Worm (Caenorhabditis elegans) whole organism, L1 larva: ENCODE measurements around the gene clec-34.
A peak's percentile ranks its signal among the peaks of the same experiment; 100 is the strongest.

ENCODE experiments used
- ama-1 ChIP-seq: fragments of 150-350 bp; optimal IDR thresholded peaks from 2 replicates; lab custom pipeline; 2014
- ceh-63 ChIP-seq: fragments of 200-800 bp; sonication (Bioruptor generic); optimal IDR thresholded peaks from 2 replicates; lab custom pipeline; 2018; ENCODE audit warnings: mild to moderate bottlenecking, missing genetic modification characterization, missing compliant biosample characterization
- ceh-8 ChIP-seq: fragments of 200-800 bp; sonication (Bioruptor generic); optimal IDR thresholded peaks from 2 replicates; lab custom pipeline; 2018; ENCODE audit warnings: mild to moderate bottlenecking, missing genetic modification characterization, moderate library complexity, missing compliant biosample characterization
- ceh-82 ChIP-seq, 3 experiments: fragments of 150-350 bp in 1 of 3; sonication (generic microtip) in 2 of 3; optimal IDR thresholded peaks; 2 replicates each; lab custom pipeline; 2014 to 2017; ENCODE audit warnings: missing biosample characterization in 3 of 3, missing genetic modification characterization in 3 of 3
- ceh-90 ChIP-seq: sonication (generic microtip); optimal IDR thresholded peaks from 2 replicates; lab custom pipeline; 2016; ENCODE audit warnings: missing genetic modification characterization, missing compliant biosample characterization
- efl-1 ChIP-seq, 4 experiments: fragments of 150-350 bp; optimal IDR thresholded peaks in 3 of 4; peaks in 1 of 4; 1 replicate in 1 of 4; 2 replicates in 3 of 4; lab custom pipeline; 2014; ENCODE audit warnings: missing biosample characterization in 2 of 4, missing genetic modification characterization in 2 of 4, missing genetic modification reagents in 2 of 4
- efl-3 ChIP-seq: fragments of 200-800 bp; sonication (Bioruptor generic); optimal IDR thresholded peaks from 2 replicates; lab custom pipeline; 2018; ENCODE audit warnings: mild to moderate bottlenecking, missing genetic modification characterization, missing compliant biosample characterization
- elt-2 ChIP-seq: sonication (generic microtip); optimal IDR thresholded peaks from 2 replicates; lab custom pipeline; 2016; ENCODE audit warnings: missing genetic modification characterization, mild to moderate bottlenecking, inconsistent platforms, missing compliant biosample characterization, missing genetic modification reagents
- hlh-4 ChIP-seq: sonication (generic microtip); optimal IDR thresholded peaks from 2 replicates; lab custom pipeline; 2016; ENCODE audit warnings: mild to moderate bottlenecking, missing genetic modification characterization, missing compliant biosample characterization
- hpl-2 ChIP-seq: fragments of 150-350 bp; optimal IDR thresholded peaks from 2 replicates; lab custom pipeline; 2014; ENCODE audit warnings: missing biosample characterization, missing genetic modification reagents, missing genetic modification characterization
- jun-1 ChIP-seq: fragments of 150-350 bp; optimal IDR thresholded peaks from 2 replicates; lab custom pipeline; 2014; ENCODE audit warnings: missing biosample characterization, missing genetic modification reagents, missing genetic modification characterization
- lin-14 ChIP-seq: fragments of 200-800 bp; sonication (Bioruptor generic); optimal IDR thresholded peaks from 2 replicates; lab custom pipeline; 2018; ENCODE audit warnings: mild to moderate bottlenecking, missing genetic modification characterization, moderate library complexity, missing compliant biosample characterization
- lin-15B ChIP-seq: fragments of 150-350 bp; sonication (generic microtip); optimal IDR thresholded peaks from 3 replicates; lab custom pipeline; 2014; ENCODE audit warnings: missing biosample characterization, missing genetic modification characterization
- mdl-1 ChIP-seq, 2 experiments: fragments of 150-350 bp; optimal IDR thresholded peaks; 2 replicates each; lab custom pipeline; 2014 to 2017; ENCODE audit warnings: missing biosample characterization in 2 of 2, missing genetic modification characterization in 2 of 2, inconsistent platforms in 1 of 2
- mef-2 ChIP-seq: fragments of 150-350 bp; optimal IDR thresholded peaks from 2 replicates; lab custom pipeline; 2014; ENCODE audit warnings: missing biosample characterization, missing genetic modification characterization
- nhr-12 ChIP-seq: sonication (generic microtip); optimal IDR thresholded peaks from 2 replicates; lab custom pipeline; 2017; ENCODE audit warnings: missing biosample characterization, missing genetic modification characterization
- nhr-28 ChIP-seq: fragments of 150-350 bp; optimal IDR thresholded peaks from 2 replicates; lab custom pipeline; 2014; ENCODE audit warnings: missing biosample characterization, missing genetic modification characterization
- pax-3 ChIP-seq: fragments of 200-800 bp; sonication (Bioruptor generic); optimal IDR thresholded peaks from 2 replicates; lab custom pipeline; 2018; ENCODE audit warnings: mild to moderate bottlenecking, missing genetic modification characterization, moderate library complexity, missing compliant biosample characterization
- pqm-1 ChIP-seq: sonication (generic microtip); optimal IDR thresholded peaks from 3 replicates; lab custom pipeline; 2017; ENCODE audit warnings: missing biosample characterization, missing genetic modification characterization
- skn-1 ChIP-seq: fragments of 150-350 bp; optimal IDR thresholded peaks from 2 replicates; lab custom pipeline; 2014; ENCODE audit warnings: missing biosample characterization, missing genetic modification characterization
- snpc-4 ChIP-seq: fragments of 150-350 bp; optimal IDR thresholded peaks from 2 replicates; lab custom pipeline; 2014; ENCODE audit warnings: missing biosample characterization, missing genetic modification characterization
- sox-4 ChIP-seq: sonication (generic microtip); optimal IDR thresholded peaks from 2 replicates; lab custom pipeline; 2016; ENCODE audit warnings: missing genetic modification characterization, missing compliant biosample characterization
- sptf-1 ChIP-seq: fragments of 150-350 bp; optimal IDR thresholded peaks from 2 replicates; lab custom pipeline; 2014; ENCODE audit warnings: missing biosample characterization, missing genetic modification characterization
- sup-37 ChIP-seq: fragments of 200-800 bp; sonication (Bioruptor generic); optimal IDR thresholded peaks from 2 replicates; lab custom pipeline; 2018; ENCODE audit warnings: mild to moderate bottlenecking, missing genetic modification characterization, missing compliant biosample characterization
- tbx-2 ChIP-seq: sonication (generic microtip); optimal IDR thresholded peaks from 2 replicates; lab custom pipeline; 2016; ENCODE audit warnings: missing genetic modification characterization, missing compliant biosample characterization
- unc-130 ChIP-seq: fragments of 150-350 bp; optimal IDR thresholded peaks from 2 replicates; lab custom pipeline; 2017; ENCODE audit warnings: missing biosample characterization, missing genetic modification characterization, inconsistent platforms
- unc-62 ChIP-seq: fragments of 150-350 bp; optimal IDR thresholded peaks from 2 replicates; lab custom pipeline; 2014; ENCODE audit warnings: missing biosample characterization, missing genetic modification reagents, missing genetic modification characterization
- unc-86 ChIP-seq: sonication (generic microtip); optimal IDR thresholded peaks from 2 replicates; lab custom pipeline; 2016; ENCODE audit warnings: missing genetic modification characterization, missing compliant biosample characterization
- unc-98 ChIP-seq: fragments of 200-800 bp; sonication (Bioruptor generic); IDR thresholded peaks from 2 replicates; pipeline ENCODE4 v1.3.6; 2022; ENCODE audit warnings: missing genetic modification characterization, missing compliant biosample characterization
- zip-4 ChIP-seq: fragments of 200-800 bp; sonication (Bioruptor generic); optimal IDR thresholded peaks from 2 replicates; lab custom pipeline; 2018; ENCODE audit warnings: mild to moderate bottlenecking, missing genetic modification characterization, moderate library complexity, missing compliant biosample characterization
- ztf-4 ChIP-seq: fragments of 150-350 bp; optimal IDR thresholded peaks from 2 replicates; lab custom pipeline; 2014; ENCODE audit warnings: missing biosample characterization, missing genetic modification characterization

Gene clec-34

ce11 chrV:16742123-16742522, 6.6 kb downstream of the clec-34 start, which contains the start of gene T25E12.6:
Gene T25E12.6 (plus strand): TSS chrV:16742423.
- TF ChIP-seq ztf-4 (tag; lab: Kevin White, UChicago) (no peak), ceh-63 (GFP tag; lab: Kevin White, UChicago) (no peak), pqm-1 (tag; lab: Kevin White, UChicago) (no peak), skn-1 (tag; lab: Kevin White, UChicago) (no peak), mdl-1 (tag; optimal IDR thresholded peaks at IDR 0.05; lab: Kevin White, UChicago) (no peak), snpc-4 (tag; lab: Kevin White, UChicago) (no peak), pax-3 (tag; lab: Kevin White, UChicago) (no peak), efl-3 (GFP tag; lab: Kevin White, UChicago) (no peak)

ce11 chrV:16744783-16745182, 9.2 kb downstream of the clec-34 start:
- TF ChIP-seq nhr-12 (no peak), jun-1 (tag; lab: Kevin White, UChicago) (no peak), lin-15B (tag; lab: Kevin White, UChicago) (no peak), sup-37 (GFP tag; lab: Kevin White, UChicago) (no peak), sox-4 (tag; lab: Kevin White, UChicago) (no peak), hpl-2 (GFP tag; lab: Kevin White, UChicago) (no peak), ceh-90 (tag; lab: Kevin White, UChicago) (no peak), unc-98 (GFP tag; lab: Robert Waterston, UW) (no peak), tbx-2 (tag; lab: Kevin White, UChicago) (no peak)

ce11 chrV:16745214-16745613, 9.6 kb downstream of the clec-34 start:
- TF ChIP-seq ama-1 (lab: Kevin White, UChicago) = no peak
- TF ChIP-seq mef-2 (tag; lab: Kevin White, UChicago) = no peak
- TF ChIP-seq sptf-1 (tag; lab: Kevin White, UChicago) = no peak
- no peak for TF ChIP-seq ceh-63 (GFP tag; lab: Kevin White, UChicago)
- no peak for TF ChIP-seq hlh-4 (tag; lab: Kevin White, UChicago)
- no peak for TF ChIP-seq mdl-1 (tag; optimal IDR thresholded peaks at IDR 0.05; lab: Kevin White, UChicago)
- TF ChIP-seq ceh-8 (GFP tag; lab: Kevin White, UChicago) = no peak
- TF ChIP-seq sox-4 (tag; lab: Kevin White, UChicago) = no peak
- TF ChIP-seq nhr-28 (tag; lab: Kevin White, UChicago) = no peak
- TF ChIP-seq unc-62 = no peak
- no peak for TF ChIP-seq unc-86 (tag; lab: Kevin White, UChicago)
- TF ChIP-seq tbx-2 (tag; lab: Kevin White, UChicago) = no peak
- no peak for TF ChIP-seq ceh-82 (tag; optimal IDR thresholded peaks at IDR 0.05; lab: Kevin White, UChicago)

ce11 chrV:16746231-16746990, 10.8 kb downstream of the clec-34 start, which contains the start of gene gyg-2:
Gene gyg-2 (minus strand): TSS chrV:16746258.
- TF ChIP-seq hpl-2 (GFP tag; lab: Kevin White, UChicago) = peak; percentile 61
- peak in 1 of 2 experiments; percentile 68 for TF ChIP-seq efl-1 (optimal IDR thresholded peaks at IDR 0.05; lab: Kevin White, UChicago)
- no peak for TF ChIP-seq efl-1 (GFP tag; optimal IDR thresholded peaks at IDR 0.05 in 1 of 2; lab: Kevin White, UChicago)
- no peak for TF ChIP-seq lin-14 (GFP tag; lab: Kevin White, UChicago)
- TF ChIP-seq zip-4 (GFP tag; lab: Kevin White, UChicago) = no peak

- TF ChIP-seq unc-130 = no peak
- peak; percentile 18 for TF ChIP-seq elt-2 (tag; lab: Kevin White, UChicago)
- TF ChIP-seq, all 84 proteins: peak for 1
These were observed 11.6 kb downstream of the clec-34 start, which contains the start of gene dkf-2 for ce11 chrV:16747031-16747672. Gene dkf-2 (plus strand): TSS chrV:16747622.
